Fruit fly (Drosophila melanogaster): ENCODE measurements around the gene CG31917.

The CG31917 gene

dm6 chr2L:4971329-4971798 is 39.3 kb downstream of the CG31917 start, which contains the start of gene CG14043 (continued):
- no peak for TF ChIP-seq TFAM (GFP tag; optimal IDR thresholded peaks at IDR 0.05)
- no peak for TF ChIP-seq toy (GFP tag; IDR thresholded peaks at IDR 0.05)
- no peak for TF ChIP-seq pnt (GFP tag; optimal IDR thresholded peaks at IDR 0.05)
- no peak for TF ChIP-seq slp2 (GFP tag; optimal IDR thresholded peaks at IDR 0.05)
- peak; percentile 62 for TF ChIP-seq CG17186 (GFP tag; optimal IDR thresholded peaks at IDR 0.05)
- TF ChIP-seq da (GFP tag; optimal IDR thresholded peaks at IDR 0.05), result no peak
- peak; percentile 48 for TF ChIP-seq CG13287 (GFP tag; IDR thresholded peaks at IDR 0.05; ENCODE audit: partially characterized antibody)
- TF ChIP-seq twi (tag; optimal IDR thresholded peaks at IDR 0.05), result peak; percentile 21
- TF ChIP-seq rib (GFP tag; IDR thresholded peaks at IDR 0.05), result no peak
- no peak for TF ChIP-seq Hr78 (GFP tag; optimal IDR thresholded peaks at IDR 0.05)
- TF ChIP-seq ap (GFP tag; IDR thresholded peaks at IDR 0.05), result no peak
- TF ChIP-seq br (optimal IDR thresholded peaks at IDR 0.05), result no peak
- TF ChIP-seq Ptx1 (GFP tag; IDR thresholded peaks at IDR 0.05), result no peak
- TF ChIP-seq emc (GFP tag; optimal IDR thresholded peaks at IDR 0.05), result no peak
- TF ChIP-seq trh (GFP tag; optimal IDR thresholded peaks at IDR 0.05), result no peak
- TF ChIP-seq Rx (GFP tag; IDR thresholded peaks at IDR 0.05), result no peak
- TF ChIP-seq CG6175 (GFP tag; IDR thresholded peaks at IDR 0.05), result no peak
- TF ChIP-seq sr (GFP tag; IDR thresholded peaks at IDR 0.05), result no peak
- no peak for TF ChIP-seq Oli (tag; optimal IDR thresholded peaks at IDR 0.05)
- peak; percentile 61 for TF ChIP-seq Ets65A (GFP tag)
- peak; percentile 42 for TF ChIP-seq NC2β (GFP tag; optimal IDR thresholded peaks at IDR 0.05)
- no peak for TF ChIP-seq CG7839 (tag; optimal IDR thresholded peaks at IDR 0.05)
- peak; percentile 29 for TF ChIP-seq CG1647 (GFP tag; optimal IDR thresholded peaks at IDR 0.05)
- TF ChIP-seq CG3995 (GFP tag; optimal IDR thresholded peaks at IDR 0.05), result peak; percentile 0
- no peak for TF ChIP-seq CG8478 (optimal IDR thresholded peaks at IDR 0.05)
- TF ChIP-seq Usf (GFP tag; optimal IDR thresholded peaks at IDR 0.05), result no peak
- no peak for TF ChIP-seq CG13123 (GFP tag; optimal IDR thresholded peaks at IDR 0.05)
- TF ChIP-seq Atf-2 (GFP tag; optimal IDR thresholded peaks at IDR 0.05), result no peak
- TF ChIP-seq BEAF-32 (GFP tag; optimal IDR thresholded peaks at IDR 0.05), result peak; percentile 59
- TF ChIP-seq CG30431 (GFP tag; optimal IDR thresholded peaks at IDR 0.05), result no peak
- TF ChIP-seq CG4282 (GFP tag; optimal IDR thresholded peaks at IDR 0.05), result no peak
- no peak for TF ChIP-seq CG8089 (GFP tag; optimal IDR thresholded peaks at IDR 0.05)
- TF ChIP-seq sob (GFP tag; IDR thresholded peaks at IDR 0.05), result 0 out of 2 replicates have a peak, but pooled peaks have one; percentile 9
- TF ChIP-seq CG16815 (GFP tag; optimal IDR thresholded peaks at IDR 0.05), result no peak
- no peak for TF ChIP-seq bigmax (GFP tag; optimal IDR thresholded peaks at IDR 0.05)
- TF ChIP-seq Optix (GFP tag; IDR thresholded peaks at IDR 0.05), result no peak
- TF ChIP-seq Nf-YC (tag; optimal IDR thresholded peaks at IDR 0.05), result peak; percentile 49
- TF ChIP-seq run (tag; optimal IDR thresholded peaks at IDR 0.05), result no peak
- TF ChIP-seq H15 (GFP tag; IDR thresholded peaks at IDR 0.05), result no peak
- TF ChIP-seq Camta (GFP tag; optimal IDR thresholded peaks at IDR 0.05), result no peak
- TF ChIP-seq p53 (GFP tag; optimal IDR thresholded peaks at IDR 0.05), result no peak
- TF ChIP-seq Fer2 (tag; optimal IDR thresholded peaks at IDR 0.05), result no peak
- TF ChIP-seq Awh (GFP tag; IDR thresholded peaks at IDR 0.05), result no peak
- TF ChIP-seq CG30020 (tag; optimal IDR thresholded peaks at IDR 0.05), result peak; percentile 44
- no peak for TF ChIP-seq kah (GFP tag; optimal IDR thresholded peaks at IDR 0.05)
- no peak for TF ChIP-seq jing (GFP tag; optimal IDR thresholded peaks at IDR 0.05)
- no peak for TF ChIP-seq dati (GFP tag; IDR thresholded peaks at IDR 0.05)
- peak; percentile 32 for TF ChIP-seq Dip3 (GFP tag; optimal IDR thresholded peaks at IDR 0.05)
- no peak for TF ChIP-seq CG14050 (GFP tag; IDR thresholded peaks at IDR 0.05)
- peak; percentile 32; the same call in 1 of the 3 replicates for TF ChIP-seq CG11560 (tag; IDR thresholded peaks at IDR 0.05)
- TF ChIP-seq CG14965 (GFP tag; optimal IDR thresholded peaks at IDR 0.05; ENCODE audit: borderline replicate concordance), result no peak
- TF ChIP-seq vfl (GFP tag; optimal IDR thresholded peaks at IDR 0.05), result no peak
- no peak for TF ChIP-seq Trl (optimal IDR thresholded peaks at IDR 0.05)
- TF ChIP-seq Trl (GFP tag; optimal IDR thresholded peaks at IDR 0.05), result no peak

Measured in whole organism, embryonic.